Fruit fly (Drosophila melanogaster) whole organism, embryonic: ENCODE results near the gene CG31897.

Experiments used
- Aef1 ChIP-seq: fragments of 200-800 bp; sonication (Bioruptor generic); IDR thresholded peaks from 3 replicates; pipeline ENCODE4 v1.3.6; 2022; ENCODE audit warnings: missing biosample characterization, missing genetic modification characterization
- Blimp-1 ChIP-seq: fragments of 200-800 bp; sonication (Bioruptor generic); optimal IDR thresholded peaks from 3 replicates; lab custom pipeline; 2018; ENCODE audit warnings: missing biosample characterization, missing genetic modification characterization, mild to moderate bottlenecking, moderate library complexity, missing genetic modification reagents
- CG10979 ChIP-seq: fragments of 200-800 bp; sonication (Bioruptor generic); optimal IDR thresholded peaks from 2 replicates; lab custom pipeline; 2018; ENCODE audit warnings: missing biosample characterization, mild to moderate bottlenecking, missing genetic modification characterization, moderate library complexity
- CG13424 ChIP-seq: fragments of 200-800 bp; sonication (Bioruptor generic); optimal IDR thresholded peaks from 2 replicates; lab custom pipeline; 2019; ENCODE audit warnings: missing biosample characterization, mild to moderate bottlenecking, missing genetic modification characterization, moderate library complexity
- CG15696 ChIP-seq: fragments of 200-800 bp; sonication (Bioruptor generic); optimal IDR thresholded peaks from 2 replicates; lab custom pipeline; 2019; ENCODE audit warnings: missing biosample characterization, mild to moderate bottlenecking, missing genetic modification characterization, moderate library complexity
- CG1647 ChIP-seq: fragments of 200-800 bp; sonication (Bioruptor generic); optimal IDR thresholded peaks from 3 replicates; lab custom pipeline; 2016; ENCODE audit warnings: missing biosample characterization, missing genetic modification characterization
- CG16813 ChIP-seq: fragments of 200-800 bp; sonication (Bioruptor generic); IDR thresholded peaks from 3 replicates; pipeline ENCODE4 v1.3.6; 2022; ENCODE audit warnings: missing biosample characterization, missing genetic modification characterization; ENCODE audit not compliant: partially characterized antibody
- CG17829 ChIP-seq: fragments of 200-800 bp; optimal IDR thresholded peaks from 2 replicates; lab custom pipeline; 2019; ENCODE audit warnings: missing biosample characterization, mild to moderate bottlenecking, missing genetic modification characterization, moderate library complexity
- CG18599 ChIP-seq: fragments of 200-800 bp; sonication (Bioruptor generic); optimal IDR thresholded peaks from 3 replicates; lab custom pipeline; 2017; ENCODE audit warnings: missing biosample characterization, missing genetic modification characterization, mild to moderate bottlenecking, moderate library complexity, missing genetic modification reagents
- CG2120 ChIP-seq: fragments of 200-800 bp; sonication (Bioruptor generic); optimal IDR thresholded peaks from 3 replicates; lab custom pipeline; 2016; ENCODE audit warnings: missing biosample characterization, missing genetic modification characterization
- CG2678 ChIP-seq: fragments of 200-800 bp; sonication (Bioruptor generic); optimal IDR thresholded peaks from 3 replicates; lab custom pipeline; 2019; ENCODE audit warnings: missing biosample characterization, mild to moderate bottlenecking, missing genetic modification characterization, moderate library complexity
- CG32532 ChIP-seq: fragments of 200-800 bp; sonication (Bioruptor generic); IDR thresholded peaks from 2 replicates; pipeline ENCODE4 v1.3.6; 2022; ENCODE audit warnings: missing biosample characterization, missing genetic modification characterization
- CG4328 ChIP-seq: fragments of 200-800 bp; sonication (Bioruptor generic); optimal IDR thresholded peaks from 3 replicates; lab custom pipeline; 2017; ENCODE audit warnings: missing biosample characterization, missing genetic modification reagents, missing genetic modification characterization
- CG8765 ChIP-seq: fragments of 200-800 bp; sonication (Bioruptor generic); IDR thresholded peaks from 2 replicates; pipeline ENCODE4 v1.3.6; 2022; ENCODE audit warnings: missing biosample characterization, missing genetic modification characterization
- Dip2 ChIP-seq: fragments of 200-800 bp; sonication (Bioruptor generic); IDR thresholded peaks from 2 replicates; pipeline ENCODE4 v1.3.6; 2022; ENCODE audit warnings: missing biosample characterization, missing genetic modification characterization
- Ets97D ChIP-seq: fragments of 200-800 bp; sonication (Bioruptor generic); optimal IDR thresholded peaks from 3 replicates; lab custom pipeline; 2016; ENCODE audit warnings: missing biosample characterization, missing genetic modification characterization
- Nf-YA ChIP-seq: fragments of 200-800 bp; sonication (Bioruptor generic); IDR thresholded peaks from 2 replicates; pipeline ENCODE4 v1.3.6; 2022; ENCODE audit warnings: missing biosample characterization, missing genetic modification characterization
- Oli ChIP-seq: fragments of 200-800 bp; sonication (Bioruptor generic); optimal IDR thresholded peaks from 2 replicates; lab custom pipeline; 2018; ENCODE audit warnings: missing biosample characterization, mild to moderate bottlenecking, missing genetic modification characterization, moderate library complexity
- Sox100B ChIP-seq: fragments of 200-800 bp; sonication (Bioruptor generic); optimal IDR thresholded peaks from 3 replicates; lab custom pipeline; 2018; ENCODE audit warnings: missing biosample characterization, mild to moderate bottlenecking, missing genetic modification characterization
- Xrp1 ChIP-seq: fragments of 200-800 bp; sonication (Bioruptor generic); IDR thresholded peaks from 2 replicates; pipeline ENCODE4 v1.3.6; 2022; ENCODE audit warnings: missing biosample characterization, missing genetic modification characterization
- al ChIP-seq: fragments of 200-800 bp; sonication (Bioruptor generic); IDR thresholded peaks from 2 replicates; pipeline ENCODE4 v1.3.6; 2022; ENCODE audit warnings: missing biosample characterization, missing genetic modification characterization
- ap ChIP-seq: fragments of 200-800 bp; sonication (Bioruptor generic); IDR thresholded peaks from 2 replicates; pipeline ENCODE4 v1.3.6; 2022; ENCODE audit warnings: missing biosample characterization, missing genetic modification characterization
- bab2 ChIP-seq: fragments of 200-800 bp; sonication (Bioruptor generic); optimal IDR thresholded peaks from 2 replicates; lab custom pipeline; 2016; ENCODE audit warnings: missing biosample characterization, missing genetic modification characterization
- cato ChIP-seq: fragments of 200-800 bp; sonication (Bioruptor generic); optimal IDR thresholded peaks from 2 replicates; lab custom pipeline; 2016; ENCODE audit warnings: missing biosample characterization, missing genetic modification characterization, borderline replicate concordance
- crp ChIP-seq, 2 experiments: fragments of 200-800 bp; sonication (Bioruptor generic); optimal IDR thresholded peaks; 2 replicates in 1 of 2; 3 replicates in 1 of 2; lab custom pipeline; 2017; ENCODE audit warnings: missing biosample characterization in 2 of 2, missing genetic modification characterization in 2 of 2, mild to moderate bottlenecking in 1 of 2, moderate library complexity in 1 of 2
- cwo ChIP-seq: fragments of 200-800 bp; sonication (Bioruptor generic); optimal IDR thresholded peaks from 3 replicates; lab custom pipeline; 2017; ENCODE audit warnings: missing biosample characterization, missing genetic modification characterization, mild to moderate bottlenecking, moderate library complexity, missing genetic modification reagents
- dan ChIP-seq: fragments of 200-800 bp; sonication (Bioruptor generic); IDR thresholded peaks from 2 replicates; pipeline ENCODE4 v1.3.6; 2022; ENCODE audit warnings: missing biosample characterization, missing genetic modification characterization
- danr ChIP-seq: fragments of 200-800 bp; sonication (Bioruptor generic); IDR thresholded peaks from 2 replicates; pipeline ENCODE4 v1.3.6; 2022; ENCODE audit warnings: missing biosample characterization, missing genetic modification characterization
- exex ChIP-seq: fragments of 200-800 bp; sonication (Bioruptor generic); optimal IDR thresholded peaks from 4 replicates; lab custom pipeline; 2018; ENCODE audit warnings: missing biosample characterization, mild to moderate bottlenecking, missing genetic modification characterization, moderate library complexity
- fu2 ChIP-seq: fragments of 200-800 bp; sonication (Bioruptor generic); optimal IDR thresholded peaks from 2 replicates; lab custom pipeline; 2016; ENCODE audit warnings: missing biosample characterization, missing genetic modification characterization
- gem ChIP-seq: fragments of 200-800 bp; sonication (Bioruptor generic); optimal IDR thresholded peaks from 2 replicates; lab custom pipeline; 2019; ENCODE audit warnings: missing biosample characterization, mild to moderate bottlenecking, missing genetic modification characterization, moderate library complexity
- grn ChIP-seq: fragments of 200-800 bp; sonication (Bioruptor generic); optimal IDR thresholded peaks from 3 replicates; lab custom pipeline; 2017; ENCODE audit warnings: missing biosample characterization, missing genetic modification characterization
- h ChIP-seq: fragments of >200 bp; optimal IDR thresholded peaks from 2 replicates; lab custom pipeline; 2017
- hb ChIP-seq: fragments of 200-800 bp; sonication (Bioruptor generic); IDR thresholded peaks from 3 replicates; pipeline ENCODE4 v1.3.6; 2022; ENCODE audit warnings: missing biosample characterization, missing genetic modification characterization; ENCODE audit not compliant: partially characterized antibody
- hth ChIP-seq: fragments of >200 bp; optimal IDR thresholded peaks from 2 replicates; lab custom pipeline; 2017; ENCODE audit warnings: inconsistent platforms
- kah ChIP-seq: fragments of 200-800 bp; sonication (Bioruptor generic); optimal IDR thresholded peaks from 2 replicates; lab custom pipeline; 2018; ENCODE audit warnings: missing biosample characterization, mild to moderate bottlenecking, missing genetic modification characterization
- lbe ChIP-seq: fragments of 200-800 bp; sonication (Bioruptor generic); optimal IDR thresholded peaks from 2 replicates; lab custom pipeline; 2016; ENCODE audit warnings: missing biosample characterization, mild to moderate bottlenecking, missing genetic modification characterization
- lmd ChIP-seq: fragments of 200-800 bp; sonication (Bioruptor generic); IDR thresholded peaks from 2 replicates; pipeline ENCODE4 v1.3.6; 2022; ENCODE audit warnings: missing biosample characterization, missing genetic modification characterization
- mam ChIP-seq: fragments of 200-800 bp; sonication (Bioruptor generic); optimal IDR thresholded peaks from 3 replicates; lab custom pipeline; 2016; ENCODE audit warnings: missing biosample characterization, missing genetic modification characterization
- mld ChIP-seq: fragments of 200-800 bp; sonication (Bioruptor generic); IDR thresholded peaks from 3 replicates; pipeline ENCODE4 v1.3.6; 2022; ENCODE audit warnings: missing biosample characterization, missing genetic modification characterization; ENCODE audit not compliant: partially characterized antibody
- onecut ChIP-seq: fragments of 200-800 bp; sonication (Bioruptor generic); IDR thresholded peaks from 2 replicates; pipeline ENCODE4 v1.3.6; 2022; ENCODE audit warnings: missing biosample characterization, missing genetic modification characterization
- pfk ChIP-seq: fragments of 200-800 bp; sonication (Bioruptor generic); optimal IDR thresholded peaks from 2 replicates; lab custom pipeline; 2018; ENCODE audit warnings: missing biosample characterization, mild to moderate bottlenecking, missing genetic modification characterization, moderate library complexity
- ranshi ChIP-seq: fragments of 200-800 bp; sonication (Bioruptor generic); IDR thresholded peaks from 2 replicates; pipeline ENCODE4 v1.3.6; 2022; ENCODE audit warnings: missing biosample characterization, missing genetic modification characterization
- sima ChIP-seq: fragments of 200-800 bp; sonication (Bioruptor generic); optimal IDR thresholded peaks from 2 replicates; lab custom pipeline; 2016; ENCODE audit warnings: missing biosample characterization, missing genetic modification characterization
- sna ChIP-seq: fragments of 200-800 bp; sonication (Bioruptor generic); IDR thresholded peaks from 2 replicates; pipeline ENCODE4 v1.3.6; 2022; ENCODE audit warnings: missing biosample characterization, missing genetic modification characterization; ENCODE audit not compliant: partially characterized antibody
- sob ChIP-seq: fragments of 200-800 bp; sonication (Bioruptor generic); IDR thresholded peaks from 2 replicates; pipeline ENCODE4 v1.3.6; 2022; ENCODE audit warnings: missing biosample characterization, missing genetic modification characterization
- sug ChIP-seq: fragments of 200-800 bp; optimal IDR thresholded peaks from 2 replicates; lab custom pipeline; 2019; ENCODE audit warnings: missing biosample characterization, mild to moderate bottlenecking, missing genetic modification characterization, moderate library complexity
- tap ChIP-seq: fragments of 200-800 bp; optimal IDR thresholded peaks from 3 replicates; lab custom pipeline; 2019; ENCODE audit warnings: missing biosample characterization, mild to moderate bottlenecking, missing genetic modification characterization, moderate library complexity
- tna ChIP-seq: fragments of 200-800 bp; sonication (Bioruptor generic); IDR thresholded peaks from 2 replicates; pipeline ENCODE4 v1.3.6; 2022; ENCODE audit warnings: missing biosample characterization, missing genetic modification characterization; ENCODE audit not compliant: partially characterized antibody
- tup ChIP-seq: fragments of 200-800 bp; sonication (Bioruptor generic); optimal IDR thresholded peaks from 2 replicates; lab custom pipeline; 2016; ENCODE audit warnings: missing biosample characterization, mild to moderate bottlenecking, missing genetic modification characterization, moderate library complexity

CG31897 gene

dm6 chr2L:8461782-8462453 is 19.7 kb downstream of the CG31897 start:
- TF ChIP-seq cwo (GFP tag; lab: Kevin White, UChicago), result peak; percentile 79
- no peak for TF ChIP-seq lbe (GFP tag; lab: Kevin White, UChicago)
- TF ChIP-seq cato (GFP tag; lab: Kevin White, UChicago), result no peak
- TF ChIP-seq CG4328 (GFP tag; lab: Kevin White, UChicago), result no peak
- TF ChIP-seq hth (lab: Kevin White, UChicago), result no peak
- no peak for TF ChIP-seq CG16813 (GFP tag; lab: Robert Waterston, UW)
- TF ChIP-seq CG13424 (tag; lab: Kevin White, UChicago), result peak; percentile 21
- peak; percentile 69 for TF ChIP-seq CG2120 (GFP tag; lab: Kevin White, UChicago)
- TF ChIP-seq pfk (GFP tag; lab: Kevin White, UChicago), result no peak
- TF ChIP-seq CG1647 (GFP tag; lab: Kevin White, UChicago), result no peak
- TF ChIP-seq CG32532, result no peak
- TF ChIP-seq dan, result no peak
- TF ChIP-seq sima, result no peak
- TF ChIP-seq CG8765, result no peak
- no peak for TF ChIP-seq sob (GFP tag; lab: Robert Waterston, UW)
- TF ChIP-seq ranshi (GFP tag; lab: Robert Waterston, UW), result no peak
- TF ChIP-seq ap, result no peak
- peak; percentile 4 for TF ChIP-seq CG17829 (tag; lab: Kevin White, UChicago)
- TF ChIP-seq fu2 (GFP tag; lab: Kevin White, UChicago), result no peak
- no peak for TF ChIP-seq danr (GFP tag; lab: Robert Waterston, UW)
- peak; percentile 64 for TF ChIP-seq gem (tag; lab: Kevin White, UChicago)
- TF ChIP-seq mld (GFP tag; lab: Robert Waterston, UW), result no peak
- peak; percentile 74 for TF ChIP-seq exex
- peak; percentile 76 for TF ChIP-seq grn
- no peak for TF ChIP-seq tna (GFP tag; lab: Robert Waterston, UW)
- TF ChIP-seq onecut (GFP tag; lab: Robert Waterston, UW), result no peak
- no peak for TF ChIP-seq hb (GFP tag; lab: Robert Waterston, UW)
- TF ChIP-seq CG18599, result peak; percentile 42
- no peak for TF ChIP-seq tap
- peak; percentile 44 for TF ChIP-seq Blimp-1 (GFP tag; lab: Kevin White, UChicago)
- TF ChIP-seq Xrp1 (GFP tag; lab: Robert Waterston, UW), result peak; percentile 44; the same call in 1 of the 2 replicates
- peak; percentile 41 for TF ChIP-seq mam
- no peak for TF ChIP-seq tup (GFP tag; lab: Kevin White, UChicago)
- no peak for TF ChIP-seq crp (GFP tag; optimal IDR thresholded peaks at IDR 0.05; lab: Kevin White, UChicago)
- TF ChIP-seq bab2, result peak; percentile 24
- TF ChIP-seq sug (tag; lab: Kevin White, UChicago), result peak; percentile 85
- peak; percentile 8 for TF ChIP-seq Ets97D (GFP tag; lab: Kevin White, UChicago)
- TF ChIP-seq Dip2 (GFP tag; lab: Robert Waterston, UW), result no peak
- TF ChIP-seq Oli (tag; lab: Kevin White, UChicago), result peak; percentile 44
- TF ChIP-seq h, result no peak
- TF ChIP-seq Sox100B (GFP tag; lab: Kevin White, UChicago), result peak; percentile 4
- peak; percentile 0 for TF ChIP-seq CG15696
- TF ChIP-seq Nf-YA, result no peak
- no peak for TF ChIP-seq sna (GFP tag; lab: Robert Waterston, UW)
- TF ChIP-seq Aef1 (GFP tag; lab: Robert Waterston, UW), result no peak
- TF ChIP-seq al (GFP tag; lab: Robert Waterston, UW), result no peak
- TF ChIP-seq CG2678, result peak; percentile 61
- TF ChIP-seq CG10979 (tag; lab: Kevin White, UChicago), result peak; percentile 29
- TF ChIP-seq lmd (GFP tag; lab: Robert Waterston, UW), result no peak
- no peak for TF ChIP-seq kah (GFP tag; lab: Kevin White, UChicago)
